Fruit fly (Drosophila melanogaster) whole organism, embryonic: ENCODE results near the gene MRP.

Experiments used
- Antp ChIP-seq: fragments of 200-800 bp; sonication (Bioruptor generic); optimal IDR thresholded peaks from 3 replicates; lab custom pipeline; 2016; ENCODE audit warnings: missing biosample characterization, missing genetic modification characterization
- Bdp1 ChIP-seq: fragments of 200-800 bp; sonication (Bioruptor generic); optimal IDR thresholded peaks from 3 replicates; lab custom pipeline; 2016; ENCODE audit warnings: missing biosample characterization, missing genetic modification characterization
- CG10274 ChIP-seq: fragments of 200-800 bp; sonication (Bioruptor generic); optimal IDR thresholded peaks from 3 replicates; lab custom pipeline; 2017; ENCODE audit warnings: missing biosample characterization, mild to moderate bottlenecking, missing genetic modification characterization
- CG10366 ChIP-seq: fragments of 200-800 bp; sonication (Bioruptor generic); IDR thresholded peaks from 2 replicates; pipeline ENCODE4 v1.3.6; 2022; ENCODE audit warnings: missing biosample characterization, missing genetic modification characterization
- CG10654 ChIP-seq: fragments of 200-800 bp; sonication (Bioruptor generic); optimal IDR thresholded peaks from 2 replicates; lab custom pipeline; 2016; ENCODE audit warnings: missing biosample characterization, missing genetic modification characterization
- CG12155 ChIP-seq: fragments of 200-800 bp; sonication (Bioruptor generic); optimal IDR thresholded peaks from 3 replicates; lab custom pipeline; 2016; ENCODE audit warnings: missing biosample characterization, missing genetic modification characterization
- CG12659 ChIP-seq: fragments of 200-800 bp; sonication (Bioruptor generic); optimal IDR thresholded peaks from 3 replicates; lab custom pipeline; 2017; ENCODE audit warnings: mild to moderate bottlenecking, missing biosample characterization, missing genetic modification reagents, missing genetic modification characterization
- CG13624 ChIP-seq: fragments of 200-800 bp; sonication (Bioruptor generic); optimal IDR thresholded peaks from 2 replicates; lab custom pipeline; 2016; ENCODE audit warnings: missing biosample characterization, missing genetic modification characterization
- CG13775 ChIP-seq: fragments of 200-800 bp; sonication (Bioruptor generic); optimal IDR thresholded peaks from 3 replicates; lab custom pipeline; 2017; ENCODE audit warnings: missing biosample characterization, mild to moderate bottlenecking, missing genetic modification characterization
- CG13894 ChIP-seq: fragments of 200-800 bp; sonication (Bioruptor generic); optimal IDR thresholded peaks from 3 replicates; lab custom pipeline; 2018; ENCODE audit warnings: missing biosample characterization, mild to moderate bottlenecking, missing genetic modification characterization, moderate library complexity
- CG15601 ChIP-seq: fragments of 200-800 bp; sonication (Bioruptor generic); optimal IDR thresholded peaks from 3 replicates; lab custom pipeline; 2019; ENCODE audit warnings: missing biosample characterization, mild to moderate bottlenecking, missing genetic modification characterization, moderate library complexity
- CG16863 ChIP-seq: fragments of 200-800 bp; sonication (Bioruptor generic); optimal IDR thresholded peaks from 3 replicates; lab custom pipeline; 2016; ENCODE audit warnings: missing biosample characterization, missing genetic modification characterization
- CG17568 ChIP-seq: fragments of 200-800 bp; sonication (Bioruptor generic); optimal IDR thresholded peaks from 2 replicates; lab custom pipeline; 2018; ENCODE audit warnings: missing biosample characterization, mild to moderate bottlenecking, missing genetic modification characterization, moderate library complexity
- CG17829 ChIP-seq: fragments of 200-800 bp; optimal IDR thresholded peaks from 2 replicates; lab custom pipeline; 2019; ENCODE audit warnings: missing biosample characterization, mild to moderate bottlenecking, missing genetic modification characterization, moderate library complexity
- CG1792 ChIP-seq: fragments of 200-800 bp; sonication (Bioruptor generic); optimal IDR thresholded peaks from 2 replicates; lab custom pipeline; 2016; ENCODE audit warnings: missing biosample characterization, missing genetic modification characterization
- CG2875 ChIP-seq: fragments of 200-800 bp; sonication (Bioruptor generic); optimal IDR thresholded peaks from 2 replicates; lab custom pipeline; 2017; ENCODE audit warnings: missing biosample characterization, mild to moderate bottlenecking, missing genetic modification characterization, missing genetic modification reagents
- CG31365 ChIP-seq: fragments of 200-800 bp; sonication (Bioruptor generic); optimal IDR thresholded peaks from 2 replicates; lab custom pipeline; 2018; ENCODE audit warnings: missing biosample characterization, mild to moderate bottlenecking, missing genetic modification characterization
- CG31441 ChIP-seq: fragments of 200-800 bp; sonication (Bioruptor generic); IDR thresholded peaks from 2 replicates; pipeline ENCODE4 v1.3.6; 2022; ENCODE audit warnings: missing biosample characterization, missing genetic modification characterization
- CG32767 ChIP-seq: fragments of 200-800 bp; sonication (Bioruptor generic); IDR thresholded peaks from 2 replicates; pipeline ENCODE4 v1.3.6; 2022; ENCODE audit warnings: missing biosample characterization, missing genetic modification characterization
- CG33557 ChIP-seq: fragments of 200-800 bp; sonication (Bioruptor generic); optimal IDR thresholded peaks from 2 replicates; lab custom pipeline; 2019; ENCODE audit warnings: missing biosample characterization, mild to moderate bottlenecking, missing genetic modification characterization, moderate library complexity
- CG4424 ChIP-seq: fragments of 200-800 bp; sonication (Bioruptor generic); optimal IDR thresholded peaks from 3 replicates; lab custom pipeline; 2016; ENCODE audit warnings: missing biosample characterization, missing genetic modification characterization
- CG8359 ChIP-seq: fragments of 200-800 bp; sonication (Bioruptor generic); optimal IDR thresholded peaks from 2 replicates; lab custom pipeline; 2017; ENCODE audit warnings: missing biosample characterization, mild to moderate bottlenecking, missing genetic modification characterization, borderline replicate concordance
- E2f1 ChIP-seq: fragments of 200-800 bp; sonication (Bioruptor generic); IDR thresholded peaks from 2 replicates; pipeline ENCODE4 v1.3.6; 2022; ENCODE audit warnings: missing biosample characterization, missing genetic modification characterization
- H2.0 ChIP-seq: fragments of 200-800 bp; sonication (Bioruptor generic); IDR thresholded peaks from 2 replicates; pipeline ENCODE4 v1.3.6; 2022; ENCODE audit warnings: missing biosample characterization, missing genetic modification characterization
- HmgD ChIP-seq: fragments of 200-800 bp; sonication (Bioruptor generic); optimal IDR thresholded peaks from 3 replicates; lab custom pipeline; 2016; ENCODE audit warnings: missing biosample characterization, missing genetic modification characterization
- NC2α ChIP-seq: fragments of 200-800 bp; sonication (Bioruptor generic); optimal IDR thresholded peaks from 2 replicates; lab custom pipeline; 2016; ENCODE audit warnings: missing biosample characterization, missing genetic modification characterization
- Nf-YA ChIP-seq: fragments of 200-800 bp; sonication (Bioruptor generic); IDR thresholded peaks from 2 replicates; pipeline ENCODE4 v1.3.6; 2022; ENCODE audit warnings: missing biosample characterization, missing genetic modification characterization
- Side ChIP-seq: fragments of 200-800 bp; sonication (Bioruptor generic); optimal IDR thresholded peaks from 2 replicates; lab custom pipeline; 2016; ENCODE audit warnings: missing biosample characterization, missing genetic modification characterization
- cg ChIP-seq: fragments of 200-800 bp; sonication (Bioruptor generic); optimal IDR thresholded peaks from 3 replicates; lab custom pipeline; 2019; ENCODE audit warnings: missing biosample characterization, mild to moderate bottlenecking, missing genetic modification characterization, moderate library complexity
- chm ChIP-seq: fragments of 200-800 bp; sonication (Bioruptor generic); IDR thresholded peaks from 2 replicates; pipeline ENCODE4 v1.3.6; 2022; ENCODE audit warnings: missing biosample characterization, missing genetic modification characterization
- esg ChIP-seq: fragments of 200-800 bp; sonication (Bioruptor generic); conservative IDR thresholded peaks from 2 replicates; pipeline ENCODE4 v1.3.6; 2022; ENCODE audit warnings: missing biosample characterization, missing genetic modification characterization
- ewg ChIP-seq: fragments of 200-800 bp; sonication (Bioruptor generic); optimal IDR thresholded peaks from 3 replicates; lab custom pipeline; 2017; ENCODE audit warnings: mild to moderate bottlenecking, missing biosample characterization, missing genetic modification reagents, missing genetic modification characterization
- gfzf ChIP-seq: fragments of 200-800 bp; sonication (Bioruptor generic); optimal IDR thresholded peaks from 2 replicates; lab custom pipeline; 2016; ENCODE audit warnings: missing biosample characterization, mild to moderate bottlenecking, missing genetic modification characterization, moderate library complexity
- grau ChIP-seq: fragments of 200-800 bp; optimal IDR thresholded peaks from 3 replicates; lab custom pipeline; 2019; ENCODE audit warnings: missing biosample characterization, mild to moderate bottlenecking, missing genetic modification characterization, moderate library complexity
- gsb-n ChIP-seq: fragments of 200-800 bp; sonication (Bioruptor generic); optimal IDR thresholded peaks from 3 replicates; lab custom pipeline; 2018; ENCODE audit warnings: missing biosample characterization, mild to moderate bottlenecking, missing genetic modification characterization
- hbn ChIP-seq: fragments of 200-800 bp; sonication (Bioruptor generic); IDR thresholded peaks from 2 replicates; pipeline ENCODE4 v1.3.6; 2022; ENCODE audit warnings: missing biosample characterization, missing genetic modification characterization; ENCODE audit not compliant: partially characterized antibody
- kah ChIP-seq: fragments of 200-800 bp; sonication (Bioruptor generic); optimal IDR thresholded peaks from 2 replicates; lab custom pipeline; 2018; ENCODE audit warnings: missing biosample characterization, mild to moderate bottlenecking, missing genetic modification characterization
- knrl ChIP-seq: fragments of 200-800 bp; sonication (Bioruptor generic); IDR thresholded peaks from 3 replicates; pipeline ENCODE4 v1.3.6; 2022; ENCODE audit warnings: missing biosample characterization, missing genetic modification characterization; ENCODE audit not compliant: partially characterized antibody
- nerfin-1 ChIP-seq: fragments of 200-800 bp; sonication (Bioruptor generic); optimal IDR thresholded peaks from 3 replicates; lab custom pipeline; 2019; ENCODE audit warnings: missing biosample characterization, mild to moderate bottlenecking, missing genetic modification characterization, moderate library complexity
- nmo ChIP-seq: fragments of 200-800 bp; sonication (Bioruptor generic); optimal IDR thresholded peaks from 2 replicates; lab custom pipeline; 2018; ENCODE audit warnings: missing biosample characterization, mild to moderate bottlenecking, missing genetic modification characterization, moderate library complexity
- pros ChIP-seq: fragments of 200-800 bp; sonication (Bioruptor generic); optimal IDR thresholded peaks from 3 replicates; lab custom pipeline; 2019; ENCODE audit warnings: missing biosample characterization, mild to moderate bottlenecking, missing genetic modification characterization, moderate library complexity
- repo ChIP-seq: fragments of 200-800 bp; sonication (Bioruptor generic); optimal IDR thresholded peaks from 2 replicates; lab custom pipeline; 2016; ENCODE audit warnings: missing biosample characterization, missing genetic modification characterization
- row ChIP-seq: fragments of 200-800 bp; sonication (Bioruptor generic); IDR thresholded peaks from 3 replicates; pipeline ENCODE4 v1.3.6; 2022; ENCODE audit warnings: missing biosample characterization, missing genetic modification characterization
- sens ChIP-seq: fragments of 200-800 bp; sonication (Bioruptor generic); peaks from one replicate; lab custom pipeline; 2016; ENCODE audit warnings: missing biosample characterization, missing genetic modification characterization
- sisA ChIP-seq: fragments of 200-800 bp; sonication (Bioruptor generic); IDR thresholded peaks from 2 replicates; pipeline ENCODE4 v1.3.6; 2022; ENCODE audit warnings: missing biosample characterization, missing genetic modification characterization
- tin ChIP-seq: fragments of 200-800 bp; sonication (Bioruptor generic); optimal IDR thresholded peaks from 3 replicates; lab custom pipeline; 2016; ENCODE audit warnings: missing biosample characterization, missing genetic modification characterization
- trem ChIP-seq: fragments of 200-800 bp; optimal IDR thresholded peaks from 3 replicates; lab custom pipeline; 2019; ENCODE audit warnings: missing biosample characterization, mild to moderate bottlenecking, missing genetic modification characterization, moderate library complexity
- unc-4 ChIP-seq: fragments of 200-800 bp; sonication (Bioruptor generic); IDR thresholded peaks from 2 replicates; pipeline ENCODE4 v1.3.6; 2022; ENCODE audit warnings: missing biosample characterization, missing genetic modification characterization; ENCODE audit not compliant: partially characterized antibody
- wor ChIP-seq: fragments of 200-800 bp; sonication (Bioruptor generic); IDR thresholded peaks from 2 replicates; pipeline ENCODE4 v1.3.6; 2022; ENCODE audit warnings: missing biosample characterization, missing genetic modification characterization
- yki ChIP-seq: fragments of >200 bp; optimal IDR thresholded peaks from 3 replicates; lab custom pipeline; 2018
- zen ChIP-seq: fragments of 200-800 bp; sonication (Bioruptor generic); optimal IDR thresholded peaks from 3 replicates; lab custom pipeline; 2018; ENCODE audit warnings: missing biosample characterization, mild to moderate bottlenecking, missing genetic modification characterization, moderate library complexity
- zen2 ChIP-seq: fragments of 200-800 bp; sonication (Bioruptor generic); IDR thresholded peaks from 3 replicates; pipeline ENCODE4 v1.3.6; 2022; ENCODE audit warnings: missing biosample characterization, missing genetic modification characterization; ENCODE audit not compliant: partially characterized antibody

MRP gene

dm6 chr2L:12678286-12678685 lies 40.6 kb upstream of the MRP start (continued):
- peak; percentile 3 for TF ChIP-seq ewg
- no peak for TF ChIP-seq CG31441
- TF ChIP-seq cg (GFP tag; lab: Kevin White, UChicago), result peak; percentile 95
- peak; percentile 9 for TF ChIP-seq CG15601 (tag; lab: Kevin White, UChicago)
- no peak for TF ChIP-seq CG10366 (GFP tag; lab: Robert Waterston, UW)
- TF ChIP-seq hbn, result no peak
- TF ChIP-seq CG17829 (tag; lab: Kevin White, UChicago), result peak; percentile 3
- no peak for TF ChIP-seq knrl (GFP tag; lab: Robert Waterston, UW)
- peak; percentile 35; the same call in 1 of the 2 replicates for TF ChIP-seq CG32767 (GFP tag; lab: Robert Waterston, UW)
- TF ChIP-seq E2f1 (GFP tag; lab: Robert Waterston, UW), result no peak
- TF ChIP-seq CG13894 (tag; lab: Kevin White, UChicago), result no peak
- no peak for TF ChIP-seq Antp (GFP tag; lab: Kevin White, UChicago)
- TF ChIP-seq CG13624 (GFP tag; lab: Kevin White, UChicago), result no peak
- no peak for TF ChIP-seq kah (GFP tag; lab: Kevin White, UChicago)
- TF ChIP-seq unc-4 (GFP tag; lab: Robert Waterston, UW), result no peak
- no peak for TF ChIP-seq Side (GFP tag; lab: Kevin White, UChicago)
- no peak for TF ChIP-seq CG4424
- TF ChIP-seq gsb-n (tag; lab: Kevin White, UChicago), result peak; percentile 37
- TF ChIP-seq CG12659 (GFP tag; lab: Kevin White, UChicago), result no peak
- no peak for TF ChIP-seq wor
- TF ChIP-seq CG33557 (GFP tag; lab: Kevin White, UChicago), result no peak
- TF ChIP-seq row, result no peak
- TF ChIP-seq CG1792 (GFP tag; lab: Kevin White, UChicago), result no peak
- TF ChIP-seq pros, result peak; percentile 11
- peak; percentile 24 for TF ChIP-seq zen (tag; lab: Kevin White, UChicago)
- TF ChIP-seq NC2α, result no peak
- TF ChIP-seq CG10274 (GFP tag; lab: Kevin White, UChicago), result no peak
- no peak for TF ChIP-seq nmo (GFP tag; lab: Kevin White, UChicago)
- TF ChIP-seq gfzf, result no peak
- TF ChIP-seq sisA (GFP tag; lab: Robert Waterston, UW), result no peak
- TF ChIP-seq CG2875 (GFP tag; lab: Kevin White, UChicago), result no peak
- no peak for TF ChIP-seq repo (GFP tag; lab: Kevin White, UChicago)
- TF ChIP-seq Bdp1 (GFP tag; lab: Kevin White, UChicago), result no peak
- TF ChIP-seq CG10654 (GFP tag; lab: Kevin White, UChicago), result no peak
- TF ChIP-seq trem (tag; lab: Kevin White, UChicago), result no peak
- peak; percentile 71 for TF ChIP-seq yki (lab: Kevin White, UChicago)
- no peak for TF ChIP-seq tin
- TF ChIP-seq CG16863 (GFP tag; lab: Kevin White, UChicago), result no peak
- peak; percentile 44 for TF ChIP-seq nerfin-1 (tag; lab: Kevin White, UChicago)
- no peak for TF ChIP-seq CG31365
- no peak for TF ChIP-seq CG17568
- no peak for TF ChIP-seq HmgD (GFP tag; lab: Kevin White, UChicago)
- no peak for TF ChIP-seq grau
- TF ChIP-seq sens (GFP tag; lab: Kevin White, UChicago), result no peak
- no peak for TF ChIP-seq CG12155 (GFP tag; lab: Kevin White, UChicago)
- no peak for TF ChIP-seq CG13775 (GFP tag; lab: Kevin White, UChicago)
- no peak for TF ChIP-seq H2.0
- TF ChIP-seq esg (GFP tag; lab: Robert Waterston, UW), result no peak
- peak; percentile 32; the same call in 1 of the 2 replicates for TF ChIP-seq Nf-YA (GFP tag; lab: Robert Waterston, UW)
- no peak for TF ChIP-seq CG8359 (GFP tag; lab: Kevin White, UChicago)
- peak; percentile 22; the same call in 1 of the 2 replicates for TF ChIP-seq chm
- peak; percentile 7; the same call in 1 of the 3 replicates for TF ChIP-seq zen2 (GFP tag; lab: Robert Waterston, UW)
